ENCODE assay signal across 6 worm cellular contexts in the genomic region with DNA sequence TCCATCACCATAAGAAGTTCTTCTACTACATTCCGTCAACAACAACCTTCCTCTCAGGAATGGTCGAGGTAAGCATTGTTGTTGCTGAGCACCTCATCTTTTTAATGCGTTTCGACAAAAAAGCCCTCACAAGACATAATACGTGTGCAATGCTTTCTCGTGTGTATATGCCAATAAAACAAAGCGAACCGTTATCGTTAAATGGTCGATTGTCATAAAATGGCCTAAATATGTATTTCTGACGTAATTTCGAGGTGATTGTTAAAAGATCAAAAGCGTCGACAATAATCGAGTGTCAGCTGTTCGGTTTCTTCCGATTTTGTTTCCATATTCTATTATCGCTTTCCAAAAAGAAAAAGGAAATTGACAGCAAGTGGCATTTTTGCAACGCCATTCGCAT.
TF ChIP-seq lines count a peak whose summit lies in the region.

No protein-coding gene starts in this region.

TF ChIP-seq in whole organism, L1 larva, 84 proteins besides CTCF, POLR2A, EP300 and RAD21:
- peak; percentile 9 for TF ChIP-seq nhr-71 (tag; optimal IDR thresholded peaks at IDR 0.05; lab: Kevin White, UChicago)
- TF ChIP-seq unc-98 (GFP tag; IDR thresholded peaks at IDR 0.05; lab: Robert Waterston, UW) = no peak
- TF ChIP-seq ceh-88 (GFP tag; IDR thresholded peaks at IDR 0.05; lab: Robert Waterston, UW) = no peak
- TF ChIP-seq tlp-1 (tag; optimal IDR thresholded peaks at IDR 0.05; lab: Kevin White, UChicago) = no peak
- TF ChIP-seq elt-2 (tag; optimal IDR thresholded peaks at IDR 0.05; lab: Kevin White, UChicago) = peak; percentile 60
- peak in 1 of 2 experiments; percentile 1 for TF ChIP-seq lin-35 (GFP tag; optimal IDR thresholded peaks at IDR 0.05; lab: Kevin White, UChicago)

TF ChIP-seq in whole organism, L2 larva, 48 proteins besides CTCF, POLR2A, EP300 and RAD21 (continues in another document):
- TF ChIP-seq mdl-1 (tag; optimal IDR thresholded peaks at IDR 0.05; lab: Kevin White, UChicago) (no peak), peb-1 (tag; optimal IDR thresholded peaks at IDR 0.05; lab: Kevin White, UChicago) (no peak), C34F6.9 (tag; optimal IDR thresholded peaks at IDR 0.05; lab: Kevin White, UChicago) (no peak), ztf-1 (GFP tag; conservative IDR thresholded peaks at IDR 0.05; lab: Robert Waterston, UW) (no peak), nhr-12 (tag; optimal IDR thresholded peaks at IDR 0.05; lab: Kevin White, UChicago) (no peak), elt-1 (tag; optimal IDR thresholded peaks at IDR 0.05; lab: Kevin White, UChicago) (no peak), lin-39 (tag; optimal IDR thresholded peaks at IDR 0.05; lab: Kevin White, UChicago) (no peak), Y55F3AM.14 (GFP tag; optimal IDR thresholded peaks at IDR 0.05; lab: Kevin White, UChicago) (no peak), nhr-10 (tag; optimal IDR thresholded peaks at IDR 0.05; lab: Kevin White, UChicago) (no peak), lin-11 (tag; optimal IDR thresholded peaks at IDR 0.05; lab: Kevin White, UChicago) (no peak), nhr-21 (tag; optimal IDR thresholded peaks at IDR 0.05; lab: Kevin White, UChicago) (no peak), lsy-2 (tag; optimal IDR thresholded peaks at IDR 0.05; lab: Kevin White, UChicago) (no peak), R02D3.7 (tag; optimal IDR thresholded peaks at IDR 0.05; lab: Kevin White, UChicago) (no peak), lin-13 (GFP tag; optimal IDR thresholded peaks at IDR 0.05; lab: Kevin White, UChicago) (no peak), nhr-129 (tag; optimal IDR thresholded peaks at IDR 0.05; lab: Kevin White, UChicago) (peak; percentile 2), ceh-82 (tag; optimal IDR thresholded peaks at IDR 0.05; lab: Kevin White, UChicago) (no peak)

TF ChIP-seq in whole organism, L3 larva, 47 proteins besides CTCF, POLR2A, EP300 and RAD21:
- TF ChIP-seq jun-1 (tag; optimal IDR thresholded peaks at IDR 0.05; lab: Kevin White, UChicago) = peak; percentile 33
- TF ChIP-seq elt-2 (tag; optimal IDR thresholded peaks at IDR 0.05; lab: Kevin White, UChicago) = peak; percentile 74
- TF ChIP-seq nhr-77 (tag; optimal IDR thresholded peaks at IDR 0.05; lab: Kevin White, UChicago) = no peak
- TF ChIP-seq pqm-1 (tag; optimal IDR thresholded peaks at IDR 0.05; lab: Kevin White, UChicago) = peak; percentile 78

TF ChIP-seq in whole organism, L4 larva, 104 proteins besides CTCF, POLR2A, EP300 and RAD21:
- TF ChIP-seq lin-1 (GFP tag; IDR thresholded peaks at IDR 0.05; lab: Robert Waterston, UW) = 0 out of 2 replicates have a peak, but pooled peaks have one; percentile 39
- TF ChIP-seq nhr-28 (tag; optimal IDR thresholded peaks at IDR 0.05; lab: Kevin White, UChicago) = peak; percentile 10
- peak; percentile 63 for TF ChIP-seq tra-1 (GFP tag; IDR thresholded peaks at IDR 0.05; lab: Robert Waterston, UW)
- TF ChIP-seq fos-1 (tag; optimal IDR thresholded peaks at IDR 0.05; lab: Kevin White, UChicago) = no peak
- TF ChIP-seq hlh-11 (tag; optimal IDR thresholded peaks at IDR 0.05; lab: Kevin White, UChicago) = peak; percentile 68
- peak; percentile 86 for TF ChIP-seq dmd-6 (GFP tag; IDR thresholded peaks at IDR 0.05; lab: Robert Waterston, UW)
- TF ChIP-seq daf-16 (GFP tag; optimal IDR thresholded peaks at IDR 0.05; lab: Kevin White, UChicago) = no peak
- TF ChIP-seq daf-16 (tag; optimal IDR thresholded peaks at IDR 0.05; lab: Kevin White, UChicago) = peak; percentile 21
- no peak for TF ChIP-seq unc-62 (GFP tag; optimal IDR thresholded peaks at IDR 0.05 in 1 of 2; lab: Kevin White, UChicago)
- TF ChIP-seq unc-62 (tag; optimal IDR thresholded peaks at IDR 0.05; lab: Kevin White, UChicago) = no peak
- TF ChIP-seq dve-1 (tag; optimal IDR thresholded peaks at IDR 0.05; lab: Kevin White, UChicago; ENCODE audit: insufficient read depth) = peak; percentile 69
- TF ChIP-seq mep-1 (tag; optimal IDR thresholded peaks at IDR 0.05; lab: Kevin White, UChicago) = no peak
- TF ChIP-seq php-3 (GFP tag; IDR thresholded peaks at IDR 0.05; lab: Robert Waterston, UW) = peak; percentile 94
- no peak for TF ChIP-seq nhr-237 (tag; optimal IDR thresholded peaks at IDR 0.05; lab: Kevin White, UChicago)

TF ChIP-seq in whole organism, mixed stage, embryonic, 35 proteins besides CTCF, POLR2A, EP300 and RAD21:
- TF ChIP-seq hlh-1 (tag; optimal IDR thresholded peaks at IDR 0.05; lab: Kevin White, UChicago) = no peak
- no peak for TF ChIP-seq elt-3 (tag; optimal IDR thresholded peaks at IDR 0.05; lab: Kevin White, UChicago)
- TF ChIP-seq lsy-2 (tag; optimal IDR thresholded peaks at IDR 0.05; lab: Kevin White, UChicago) = no peak
- TF ChIP-seq unc-39 (tag; optimal IDR thresholded peaks at IDR 0.05; lab: Kevin White, UChicago) = no peak
- TF ChIP-seq zip-8 (tag; optimal IDR thresholded peaks at IDR 0.05; lab: Kevin White, UChicago) = peak; percentile 27
- no peak for TF ChIP-seq nhr-237 (tag; optimal IDR thresholded peaks at IDR 0.05; lab: Kevin White, UChicago)
- no peak for TF ChIP-seq unc-62 (GFP tag; optimal IDR thresholded peaks at IDR 0.05; lab: Kevin White, UChicago)
- no peak for TF ChIP-seq mep-1 (tag; optimal IDR thresholded peaks at IDR 0.05; lab: Kevin White, UChicago)

TF ChIP-seq in whole organism, young adult, 124 proteins besides CTCF, POLR2A, EP300 and RAD21:
- TF ChIP-seq ceh-40 (GFP tag; IDR thresholded peaks at IDR 0.05; lab: Robert Waterston, UW) (no peak), atf-7 (tag; optimal IDR thresholded peaks at IDR 0.05; lab: Kevin White, UChicago) (peak; percentile 43), cebp-1 (GFP tag; IDR thresholded peaks at IDR 0.05; lab: Robert Waterston, UW) (no peak), cebp-1 (tag; optimal IDR thresholded peaks at IDR 0.05; lab: Kevin White, UChicago) (peak; percentile 28), dox-1 (GFP tag; IDR thresholded peaks at IDR 0.05; lab: Robert Waterston, UW) (0 out of 2 replicates have a peak, but pooled peaks have one; percentile 5), nhr-80 (tag; optimal IDR thresholded peaks at IDR 0.05; lab: Kevin White, UChicago) (peak; percentile 82)
